Fruit fly (Drosophila melanogaster): ENCODE results near the gene Boh2.

Gene Boh2

DNA sequence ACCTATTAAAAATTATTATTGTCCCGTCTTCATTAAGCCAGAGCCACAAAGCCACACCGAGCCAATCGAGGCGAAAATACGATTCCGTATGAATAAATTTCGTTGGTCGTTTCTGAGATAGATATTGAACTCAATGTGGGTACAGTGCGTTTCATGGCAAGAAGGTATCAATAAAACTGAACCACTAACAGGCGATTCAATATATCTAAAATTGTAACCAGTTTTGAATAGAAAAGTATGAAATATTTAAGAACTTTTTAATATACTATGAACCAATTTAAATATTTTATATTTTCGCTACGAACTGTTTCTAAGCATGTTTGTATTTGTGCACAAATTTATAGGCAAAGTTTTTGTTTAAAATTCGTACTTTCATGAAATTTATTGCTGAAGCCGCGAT, 20.2 kb downstream of the Boh2 start (continued):
- TF ChIP-seq Nf-YB (GFP tag; optimal IDR thresholded peaks at IDR 0.05) (peak; percentile 13), danr (GFP tag; IDR thresholded peaks at IDR 0.05) (peak; percentile 26; the same call in 1 of the 2 replicates), Vsx1 (GFP tag; optimal IDR thresholded peaks at IDR 0.05) (peak; percentile 42), wdn (GFP tag; IDR thresholded peaks at IDR 0.05) (peak; percentile 68), yki (optimal IDR thresholded peaks at IDR 0.05) (no peak), CG5953 (GFP tag; IDR thresholded peaks at IDR 0.05) (no peak), br (optimal IDR thresholded peaks at IDR 0.05) (no peak), CG3847 (GFP tag; IDR thresholded peaks at IDR 0.05) (peak; percentile 42; the same call in 1 of the 2 replicates), CG11504 (tag; optimal IDR thresholded peaks at IDR 0.05) (peak; percentile 24), Blimp-1 (GFP tag; optimal IDR thresholded peaks at IDR 0.05) (no peak), CG18262 (tag; optimal IDR thresholded peaks at IDR 0.05) (no peak), NfI (GFP tag; optimal IDR thresholded peaks at IDR 0.05) (peak; percentile 13), CG2202 (tag; optimal IDR thresholded peaks at IDR 0.05) (no peak), Usf (GFP tag; optimal IDR thresholded peaks at IDR 0.05) (peak; percentile 36)

DNA sequence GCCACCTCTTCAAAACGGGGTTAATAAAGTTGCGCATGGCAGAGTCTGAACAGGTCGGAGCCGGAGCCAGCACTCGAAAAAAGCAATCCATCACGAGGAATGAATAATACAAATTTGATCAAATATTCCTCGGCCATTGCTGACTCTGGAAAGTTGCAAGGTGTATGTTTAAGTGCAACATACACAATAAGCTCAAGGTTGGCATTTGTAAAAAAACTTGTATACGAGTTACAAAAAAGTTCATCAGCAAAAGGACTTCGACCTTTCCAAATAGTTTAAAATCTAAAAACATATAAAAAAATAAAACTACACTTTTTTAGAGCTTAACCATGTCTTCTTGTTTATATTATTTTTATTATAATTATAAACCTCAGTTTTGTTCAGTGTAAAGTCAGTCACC, 21.9 kb downstream of the Boh2 start:
- TF ChIP-seq NC2α (GFP tag; optimal IDR thresholded peaks at IDR 0.05) (no peak), nom (GFP tag; optimal IDR thresholded peaks at IDR 0.05) (no peak), H15 (GFP tag; IDR thresholded peaks at IDR 0.05) (no peak), CG10959 (GFP tag; IDR thresholded peaks at IDR 0.05) (no peak), CG6791 (GFP tag; IDR thresholded peaks at IDR 0.05; ENCODE audit: partially characterized antibody) (no peak)

DNA sequence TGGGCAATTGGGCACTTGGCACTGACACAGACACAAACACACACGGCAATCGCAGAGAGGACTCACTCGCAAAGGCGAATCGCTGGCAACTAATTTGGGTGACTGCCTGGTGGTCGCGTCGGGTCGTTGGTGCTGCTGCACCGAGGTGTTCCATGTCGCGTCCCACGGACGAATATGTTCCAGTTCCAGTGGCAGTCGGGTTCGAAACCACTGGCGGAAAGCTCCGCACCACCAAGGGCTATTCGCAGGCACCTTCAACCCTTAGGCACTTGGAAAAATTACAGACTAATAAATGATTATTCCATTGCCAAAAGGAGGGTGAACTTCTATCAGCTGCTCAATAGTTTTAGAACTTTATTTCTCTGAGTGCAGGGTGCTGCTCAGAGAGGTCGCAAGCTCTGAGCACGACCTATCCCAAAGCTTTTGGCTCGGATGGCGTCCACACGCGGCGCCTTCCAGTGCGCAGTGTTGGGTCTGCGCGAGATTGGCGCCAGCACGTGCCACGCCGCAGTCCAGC, 24.7 kb downstream of the Boh2 start, which contains the start of gene Ca-beta:
Ca-beta (minus strand) TSS at position 51 of the 517 bp plus-strand sequence.
- peak; percentile 46 for TF ChIP-seq ind (GFP tag; optimal IDR thresholded peaks at IDR 0.05)
- TF ChIP-seq CG7839 (tag; optimal IDR thresholded peaks at IDR 0.05): peak; percentile 47
- no peak for TF ChIP-seq zen (tag; optimal IDR thresholded peaks at IDR 0.05)
- no peak for TF ChIP-seq ara (GFP tag; IDR thresholded peaks at IDR 0.05)
- TF ChIP-seq CG16815 (GFP tag; optimal IDR thresholded peaks at IDR 0.05): no peak
- no peak for TF ChIP-seq fd64A (GFP tag; optimal IDR thresholded peaks at IDR 0.05)
- no peak for TF ChIP-seq lola (GFP tag; optimal IDR thresholded peaks at IDR 0.05)
- no peak for TF ChIP-seq CG31388 (GFP tag; optimal IDR thresholded peaks at IDR 0.05)
- no peak for TF ChIP-seq cas (GFP tag; IDR thresholded peaks at IDR 0.05)
- no peak for TF ChIP-seq eyg (GFP tag; optimal IDR thresholded peaks at IDR 0.05)
- no peak for TF ChIP-seq hth (optimal IDR thresholded peaks at IDR 0.05)
- TF ChIP-seq CG15601 (tag; optimal IDR thresholded peaks at IDR 0.05): no peak
- TF ChIP-seq salm (tag; optimal IDR thresholded peaks at IDR 0.05): no peak
- TF ChIP-seq HLH3B (GFP tag; IDR thresholded peaks at IDR 0.05): peak; percentile 56
- TF ChIP-seq cg (GFP tag; optimal IDR thresholded peaks at IDR 0.05): no peak
- no peak for TF ChIP-seq CG8359 (GFP tag; optimal IDR thresholded peaks at IDR 0.05; ENCODE audit: borderline replicate concordance)
- TF ChIP-seq dysf (GFP tag; IDR thresholded peaks at IDR 0.05): peak; percentile 50; the same call in 2 of the 3 replicates
- no peak for TF ChIP-seq trem (tag; optimal IDR thresholded peaks at IDR 0.05)
- no peak for TF ChIP-seq CG1792 (GFP tag; optimal IDR thresholded peaks at IDR 0.05)
- TF ChIP-seq E2f2 (GFP tag; IDR thresholded peaks at IDR 0.05): peak; percentile 18; the same call in 1 of the 2 replicates
- peak; percentile 47 for TF ChIP-seq Side (GFP tag; optimal IDR thresholded peaks at IDR 0.05)
- TF ChIP-seq Myb (GFP tag; optimal IDR thresholded peaks at IDR 0.05): peak; percentile 23
- TF ChIP-seq NFAT (GFP tag; IDR thresholded peaks at IDR 0.05): peak; percentile 63; the same call in 1 of the 2 replicates
- peak; percentile 14 for TF ChIP-seq Hsf (GFP tag; optimal IDR thresholded peaks at IDR 0.05)
- TF ChIP-seq CG17328 (GFP tag; IDR thresholded peaks at IDR 0.05): 0 out of 2 replicates have a peak, but pooled peaks have one; percentile 20
- no peak for TF ChIP-seq Trl (optimal IDR thresholded peaks at IDR 0.05)
- peak; percentile 47 for TF ChIP-seq Trl (GFP tag; optimal IDR thresholded peaks at IDR 0.05)
- no peak for TF ChIP-seq Scr (GFP tag; IDR thresholded peaks at IDR 0.05; ENCODE audit: partially characterized antibody)
- TF ChIP-seq CG6689 (GFP tag; IDR thresholded peaks at IDR 0.05): peak; percentile 26; the same call in 1 of the 2 replicates
- peak; percentile 68 for TF ChIP-seq lilli (GFP tag; optimal IDR thresholded peaks at IDR 0.05)
- no peak for TF ChIP-seq CG2875 (GFP tag; optimal IDR thresholded peaks at IDR 0.05)

Measured in whole organism, embryonic.